Worm (Caenorhabditis elegans) whole organism, late embryonic: Measurements from ENCODE around the gene C45E5.1.

Experiments
- K02D7.2 ChIP-seq: sonication (generic microtip); optimal IDR thresholded peaks from 2 replicates; lab custom pipeline; 2017; ENCODE audit warnings: mild to moderate bottlenecking, missing genetic modification characterization, missing compliant biosample characterization
- T23F11.4 ChIP-seq: fragments of 200-800 bp; sonication (Bioruptor generic); optimal IDR thresholded peaks from 2 replicates; lab custom pipeline; 2018; ENCODE audit warnings: mild to moderate bottlenecking, missing genetic modification characterization, missing compliant biosample characterization
- ama-1 ChIP-seq: fragments of 150-350 bp; optimal IDR thresholded peaks from 2 replicates; lab custom pipeline; 2014
- elt-2 ChIP-seq: sonication (generic microtip); optimal IDR thresholded peaks from 2 replicates; lab custom pipeline; 2016; ENCODE audit warnings: missing genetic modification reagents, missing genetic modification characterization, missing compliant biosample characterization
- fkh-10 ChIP-seq: fragments of 150-350 bp; optimal IDR thresholded peaks from 2 replicates; lab custom pipeline; 2014; ENCODE audit warnings: missing biosample characterization, missing genetic modification reagents, missing genetic modification characterization
- gmeb-2 ChIP-seq: sonication (generic microtip); optimal IDR thresholded peaks from 2 replicates; lab custom pipeline; 2016; ENCODE audit warnings: missing genetic modification characterization, inconsistent platforms, missing compliant biosample characterization
- lin-11 ChIP-seq: fragments of 200-800 bp; sonication (Bioruptor generic); optimal IDR thresholded peaks from 2 replicates; lab custom pipeline; 2018; ENCODE audit warnings: mild to moderate bottlenecking, missing genetic modification characterization, missing compliant biosample characterization
- mec-3 ChIP-seq: sonication (generic microtip); optimal IDR thresholded peaks from 2 replicates; lab custom pipeline; 2016; ENCODE audit warnings: borderline replicate concordance, missing genetic modification characterization, missing compliant biosample characterization
- nhr-11 ChIP-seq: fragments of 150-350 bp; optimal IDR thresholded peaks from 2 replicates; lab custom pipeline; 2014; ENCODE audit warnings: missing biosample characterization, missing genetic modification characterization
- pag-3 ChIP-seq: sonication (generic microtip); optimal IDR thresholded peaks from 2 replicates; lab custom pipeline; 2016; ENCODE audit warnings: missing compliant biosample characterization, missing genetic modification characterization, borderline replicate concordance
- pha-4 ChIP-seq: fragments of 150-350 bp; optimal IDR thresholded peaks from 2 replicates; lab custom pipeline; 2018; ENCODE audit warnings: missing biosample characterization, missing genetic modification reagents, missing genetic modification characterization
- pqm-1 ChIP-seq: sonication (generic microtip); optimal IDR thresholded peaks from 2 replicates; lab custom pipeline; 2016; ENCODE audit warnings: missing genetic modification characterization, missing compliant biosample characterization
- rnt-1 ChIP-seq: sonication (generic microtip); optimal IDR thresholded peaks from 2 replicates; lab custom pipeline; 2016; ENCODE audit warnings: missing genetic modification characterization, missing compliant biosample characterization
- unc-86 ChIP-seq: sonication (generic microtip); optimal IDR thresholded peaks from 2 replicates; lab custom pipeline; 2016; ENCODE audit warnings: missing genetic modification characterization, missing compliant biosample characterization

ce11 chrIV:5790993-5791392 is 46.8 kb downstream of the C45E5.1 start, which contains the start of gene C31H1.2:
- TF ChIP-seq pag-3 (tag; lab: Kevin White, UChicago) (no peak), pha-4 (no peak), mec-3 (no peak), ama-1 (no peak), rnt-1 (tag; lab: Kevin White, UChicago) (no peak), K02D7.2 (tag; lab: Kevin White, UChicago) (no peak), elt-2 (tag; lab: Kevin White, UChicago) (no peak), lin-11 (tag; lab: Kevin White, UChicago) (no peak), T23F11.4 (GFP tag; lab: Kevin White, UChicago) (no peak), gmeb-2 (tag; lab: Kevin White, UChicago) (no peak), fkh-10 (GFP tag; lab: Kevin White, UChicago) (no peak), pqm-1 (no peak), unc-86 (no peak), nhr-11 (tag; lab: Kevin White, UChicago) (no peak)
